Fruit fly (Drosophila melanogaster): ENCODE data around the gene CG11986.

- no peak for TF ChIP-seq CTCF (optimal IDR thresholded peaks at IDR 0.05)
- TF ChIP-seq CG8478 (optimal IDR thresholded peaks at IDR 0.05): no peak
These were observed 45.3 kb upstream of the CG11986 start for dm6 chr3R:8969926-8970306.
